Worm (Caenorhabditis elegans) whole organism, young adult: ENCODE data around the gene F41H10.3.

ENCODE experiments used
- B0035.1 ChIP-seq: sonication (generic microtip); optimal IDR thresholded peaks from 2 replicates; lab custom pipeline; 2016; ENCODE audit warnings: missing genetic modification characterization, mild to moderate bottlenecking, missing compliant biosample characterization, missing genotype, missing genetic modification reagents
- B0261.1 ChIP-seq: sonication (generic microtip); optimal IDR thresholded peaks from 2 replicates; lab custom pipeline; 2016; ENCODE audit warnings: mild to moderate bottlenecking, missing genetic modification characterization, moderate library complexity, missing compliant biosample characterization
- F22D6.2 ChIP-seq: sonication (generic microtip); optimal IDR thresholded peaks from 2 replicates; lab custom pipeline; 2016; ENCODE audit warnings: mild to moderate bottlenecking, missing genetic modification characterization, missing compliant biosample characterization
- F37B4.10 ChIP-seq: fragments of 200-800 bp; sonication (Bioruptor generic); IDR thresholded peaks from 2 replicates; pipeline ENCODE4 v1.3.6; 2022; ENCODE audit warnings: missing genetic modification characterization, missing compliant biosample characterization
- F52B5.7 ChIP-seq: sonication (generic microtip); optimal IDR thresholded peaks from 2 replicates; lab custom pipeline; 2016; ENCODE audit warnings: mild to moderate bottlenecking, missing genetic modification characterization, missing compliant biosample characterization
- F57C9.4 ChIP-seq: sonication (generic microtip); optimal IDR thresholded peaks from 2 replicates; lab custom pipeline; 2017; ENCODE audit warnings: mild to moderate bottlenecking, missing genetic modification characterization, missing compliant biosample characterization
- K11D2.4 ChIP-seq: fragments of 200-800 bp; sonication (Bioruptor generic); IDR thresholded peaks from 2 replicates; pipeline ENCODE4 v1.3.6; 2022; ENCODE audit warnings: missing genetic modification reagents, missing genetic modification characterization, missing compliant biosample characterization
- T07F8.4 ChIP-seq: sonication (generic microtip); optimal IDR thresholded peaks from 2 replicates; lab custom pipeline; 2016; ENCODE audit warnings: mild to moderate bottlenecking, missing genetic modification characterization, moderate library complexity, missing compliant biosample characterization
- T26A5.8 ChIP-seq: sonication (generic microtip); optimal IDR thresholded peaks from 2 replicates; lab custom pipeline; 2016; ENCODE audit warnings: missing genetic modification characterization, missing compliant biosample characterization
- Y56A3A.18 ChIP-seq: fragments of 200-800 bp; sonication (Bioruptor generic); IDR thresholded peaks from 2 replicates; pipeline ENCODE4 v1.3.6; 2022; ENCODE audit warnings: missing genetic modification reagents, missing genetic modification characterization, missing compliant biosample characterization
- Y95B8A.8 ChIP-seq: fragments of 200-800 bp; sonication (Bioruptor generic); IDR thresholded peaks from 2 replicates; pipeline ENCODE4 v1.3.6; 2022; ENCODE audit warnings: missing genetic modification reagents, missing genetic modification characterization, missing compliant biosample characterization
- ZK185.1 ChIP-seq: sonication (generic microtip); optimal IDR thresholded peaks from 2 replicates; lab custom pipeline; 2016; ENCODE audit warnings: mild to moderate bottlenecking, missing genetic modification characterization, missing compliant biosample characterization; ENCODE audit not compliant: poor library complexity, severe bottlenecking
- ama-1 ChIP-seq, 3 experiments: fragments of 150-350 bp in 1 of 3; sonication (generic microtip) in 2 of 3; optimal IDR thresholded peaks; 2 replicates each; lab custom pipeline; 2014 to 2018; ENCODE audit warnings: missing biosample characterization in 2 of 3, missing genetic modification characterization in 2 of 3, missing genetic modification reagents in 2 of 3
- aptf-3 ChIP-seq: fragments of 200-800 bp; sonication (Bioruptor generic); IDR thresholded peaks from 2 replicates; pipeline ENCODE4 v1.3.6; 2022; ENCODE audit warnings: missing genetic modification characterization, missing compliant biosample characterization
- attf-3 ChIP-seq: fragments of 200-800 bp; sonication (Bioruptor generic); conservative IDR thresholded peaks from 2 replicates; pipeline ENCODE4 v1.3.6; 2022; ENCODE audit warnings: missing genetic modification reagents, missing genetic modification characterization, missing compliant biosample characterization
- cebp-2 ChIP-seq: fragments of 200-800 bp; sonication (Bioruptor generic); IDR thresholded peaks from 2 replicates; pipeline ENCODE4 v1.3.6; 2022; ENCODE audit warnings: missing genetic modification characterization, missing compliant biosample characterization
- ceh-79 ChIP-seq: sonication (generic microtip); optimal IDR thresholded peaks from 2 replicates; lab custom pipeline; 2017; ENCODE audit warnings: mild to moderate bottlenecking, missing genetic modification characterization, missing compliant biosample characterization
- ceh-91 ChIP-seq: fragments of 200-800 bp; sonication (Bioruptor generic); IDR thresholded peaks from 2 replicates; pipeline ENCODE4 v1.3.6; 2022; ENCODE audit warnings: missing genetic modification reagents, missing genetic modification characterization, missing compliant biosample characterization
- chd-7 ChIP-seq: sonication (generic microtip); optimal IDR thresholded peaks from 2 replicates; lab custom pipeline; 2016; ENCODE audit warnings: mild to moderate bottlenecking, missing genetic modification characterization, moderate library complexity, missing compliant biosample characterization
- dpl-1 ChIP-seq: fragments of 150-350 bp; optimal IDR thresholded peaks from 2 replicates; lab custom pipeline; 2014; ENCODE audit warnings: missing biosample characterization, missing genetic modification reagents, missing genetic modification characterization
- efl-1 ChIP-seq: fragments of 150-350 bp; optimal IDR thresholded peaks from 2 replicates; lab custom pipeline; 2014; ENCODE audit warnings: missing biosample characterization, missing genetic modification reagents, missing genetic modification characterization
- ekl-4 ChIP-seq: fragments of 200-800 bp; sonication (Bioruptor generic); IDR thresholded peaks from 2 replicates; pipeline ENCODE4 v1.3.6; 2022; ENCODE audit warnings: missing genetic modification reagents, missing genetic modification characterization, missing compliant biosample characterization
- hlh-26 ChIP-seq: fragments of 200-800 bp; sonication (Bioruptor generic); conservative IDR thresholded peaks from 2 replicates; pipeline ENCODE4 v1.3.6; 2022; ENCODE audit warnings: missing genetic modification reagents, missing genetic modification characterization, missing compliant biosample characterization
- hmg-20 ChIP-seq: fragments of 200-800 bp; sonication (Bioruptor generic); IDR thresholded peaks from 2 replicates; pipeline ENCODE4 v1.3.6; 2022; ENCODE audit warnings: missing genetic modification reagents, missing genetic modification characterization, missing compliant biosample characterization
- hsf-1 ChIP-seq: fragments of 200-800 bp; sonication (Bioruptor generic); IDR thresholded peaks from 2 replicates; pipeline ENCODE4 v1.3.6; 2022; ENCODE audit warnings: missing genetic modification reagents, missing genetic modification characterization, missing compliant biosample characterization
- lag-1 ChIP-seq: fragments of 200-800 bp; sonication (Bioruptor generic); IDR thresholded peaks from 2 replicates; pipeline ENCODE4 v1.3.6; 2022; ENCODE audit warnings: missing genetic modification reagents, missing genetic modification characterization, missing compliant biosample characterization
- lir-1 ChIP-seq: fragments of 200-800 bp; sonication (Bioruptor generic); conservative IDR thresholded peaks from 2 replicates; pipeline ENCODE4 v1.3.6; 2022; ENCODE audit warnings: missing genetic modification reagents, missing genetic modification characterization, missing compliant biosample characterization
- lsl-1 ChIP-seq: fragments of 200-800 bp; sonication (Bioruptor generic); optimal IDR thresholded peaks from 2 replicates; lab custom pipeline; 2018; ENCODE audit warnings: mild to moderate bottlenecking, missing genetic modification characterization, moderate library complexity, missing compliant biosample characterization
- madf-3 ChIP-seq: fragments of 200-800 bp; sonication (Bioruptor generic); IDR thresholded peaks from 2 replicates; pipeline ENCODE4 v1.3.6; 2022; ENCODE audit warnings: missing genetic modification reagents, missing genetic modification characterization, missing compliant biosample characterization
- madf-6 ChIP-seq: fragments of 200-800 bp; sonication (Bioruptor generic); IDR thresholded peaks from 2 replicates; pipeline ENCODE4 v1.3.6; 2022; ENCODE audit warnings: missing genetic modification reagents, missing genetic modification characterization, missing compliant biosample characterization
- mel-28 ChIP-seq: sonication (generic microtip); optimal IDR thresholded peaks from 2 replicates; lab custom pipeline; 2016; ENCODE audit warnings: borderline replicate concordance, mild to moderate bottlenecking, missing genetic modification characterization, missing compliant biosample characterization
- mes-4 ChIP-seq: sonication (generic microtip); optimal IDR thresholded peaks from 2 replicates; lab custom pipeline; 2016; ENCODE audit warnings: missing genotype, missing genetic modification characterization, missing compliant biosample characterization
- mxl-1 ChIP-seq: sonication (generic microtip); optimal IDR thresholded peaks from 2 replicates; lab custom pipeline; 2016; ENCODE audit warnings: missing genetic modification characterization, missing compliant biosample characterization
- nfya-2 ChIP-seq: fragments of 200-800 bp; sonication (Bioruptor generic); IDR thresholded peaks from 2 replicates; pipeline ENCODE4 v1.3.6; 2022; ENCODE audit warnings: missing genetic modification reagents, missing genetic modification characterization, missing compliant biosample characterization
- nhr-27 ChIP-seq: fragments of 200-800 bp; sonication (Bioruptor generic); optimal IDR thresholded peaks from 2 replicates; lab custom pipeline; 2018; ENCODE audit warnings: mild to moderate bottlenecking, missing genetic modification characterization, moderate library complexity, missing compliant biosample characterization
- nhr-80 ChIP-seq: sonication (generic microtip); optimal IDR thresholded peaks from 2 replicates; lab custom pipeline; 2016; ENCODE audit warnings: missing genetic modification characterization, missing compliant biosample characterization
- nhr-90 ChIP-seq: sonication (generic microtip); optimal IDR thresholded peaks from 2 replicates; lab custom pipeline; 2016; ENCODE audit warnings: missing genotype, mild to moderate bottlenecking, missing genetic modification characterization, missing compliant biosample characterization
- rec-8 ChIP-seq, 2 experiments: sonication (generic microtip); optimal IDR thresholded peaks; 2 replicates each; lab custom pipeline; 2016; ENCODE audit warnings: mild to moderate bottlenecking in 2 of 2, missing genetic modification characterization in 2 of 2, missing genetic modification reagents in 2 of 2, missing genotype in 2 of 2, missing biosample characterization in 1 of 2, missing compliant biosample characterization in 1 of 2, moderate library complexity in 1 of 2
- repo-1 ChIP-seq: sonication (generic microtip); optimal IDR thresholded peaks from 2 replicates; lab custom pipeline; 2017; ENCODE audit warnings: mild to moderate bottlenecking, missing genetic modification characterization, missing compliant biosample characterization
- snpc-1.1 ChIP-seq: sonication (generic microtip); optimal IDR thresholded peaks from 2 replicates; lab custom pipeline; 2017; ENCODE audit warnings: missing genetic modification characterization, mild to moderate bottlenecking, missing compliant biosample characterization, antibody characterized with exemption, moderate library complexity, missing genotype, missing genetic modification reagents; ENCODE audit not compliant: insufficient read depth
- tbp1 ChIP-seq: fragments of 200-800 bp; sonication (Bioruptor generic); optimal IDR thresholded peaks from 2 replicates; lab custom pipeline; 2018; ENCODE audit warnings: mild to moderate bottlenecking, missing genetic modification characterization, missing compliant biosample characterization
- tbx-9 ChIP-seq: sonication (generic microtip); optimal IDR thresholded peaks from 2 replicates; lab custom pipeline; 2016; ENCODE audit warnings: borderline replicate concordance, missing genetic modification characterization, inconsistent platforms, missing compliant biosample characterization
- unc-62 ChIP-seq: fragments of 150-350 bp; optimal IDR thresholded peaks from 2 replicates; lab custom pipeline; 2014; ENCODE audit warnings: missing biosample characterization, missing genetic modification reagents, missing genetic modification characterization
- xnd-1 ChIP-seq: sonication (generic microtip); optimal IDR thresholded peaks from 2 replicates; lab custom pipeline; 2016; ENCODE audit warnings: missing genotype, missing genetic modification reagents, missing genetic modification characterization, missing compliant biosample characterization
- zfh-2 ChIP-seq: fragments of 200-800 bp; sonication (Bioruptor generic); conservative IDR thresholded peaks from 2 replicates; pipeline ENCODE4 v1.3.6; 2022; ENCODE audit warnings: missing genetic modification reagents, missing genetic modification characterization, missing compliant biosample characterization
- zim-3 ChIP-seq: sonication (generic microtip); optimal IDR thresholded peaks from 2 replicates; lab custom pipeline; 2017; ENCODE audit warnings: mild to moderate bottlenecking, missing genetic modification characterization, moderate library complexity, missing compliant biosample characterization
- ztf-18 ChIP-seq: sonication (generic microtip); optimal IDR thresholded peaks from 2 replicates; lab custom pipeline; 2016; ENCODE audit warnings: missing genotype, mild to moderate bottlenecking, missing genetic modification characterization, missing compliant biosample characterization
- ztf-25 ChIP-seq: fragments of 200-800 bp; sonication (Bioruptor generic); IDR thresholded peaks from 2 replicates; pipeline ENCODE4 v1.3.6; 2022; ENCODE audit warnings: missing genetic modification reagents, missing genetic modification characterization, missing compliant biosample characterization
- ztf-3 ChIP-seq: fragments of 200-800 bp; sonication (Bioruptor generic); optimal IDR thresholded peaks from 2 replicates; lab custom pipeline; 2018; ENCODE audit warnings: mild to moderate bottlenecking, missing genetic modification characterization, missing compliant biosample characterization

F41H10.3 gene

ce11 chrIV:5334518-5334917 lies 35.1 kb upstream of the F41H10.3 start (continued):
- no peak for TF ChIP-seq hlh-26 (GFP tag; lab: Robert Waterston, UW)
- TF ChIP-seq ama-1 (optimal IDR thresholded peaks at IDR 0.05; lab: Kevin White, UChicago), result no peak
- TF ChIP-seq ama-1 (GFP tag; optimal IDR thresholded peaks at IDR 0.05; lab: Kevin White, UChicago), result peak in 1 of 2 experiments; percentile 66
- no peak for TF ChIP-seq hsf-1 (GFP tag; lab: Robert Waterston, UW)
- TF ChIP-seq efl-1 (GFP tag; lab: Kevin White, UChicago), result no peak
- no peak for TF ChIP-seq ztf-25 (GFP tag; lab: Robert Waterston, UW)
- 0 out of 2 replicates have a peak, but pooled peaks have one; percentile 51 for TF ChIP-seq Y56A3A.18 (GFP tag; lab: Robert Waterston, UW)
- no peak for TF ChIP-seq chd-7 (tag; lab: Kevin White, UChicago)
- no peak for TF ChIP-seq lag-1 (GFP tag; lab: Robert Waterston, UW)
- no peak for TF ChIP-seq T07F8.4 (tag; lab: Kevin White, UChicago)
- TF ChIP-seq mxl-1 (tag; lab: Kevin White, UChicago), result no peak
- peak; percentile 77 for TF ChIP-seq B0261.1
- TF ChIP-seq hmg-20, result no peak
- no peak for TF ChIP-seq nhr-27 (tag; lab: Kevin White, UChicago)
- TF ChIP-seq lsl-1 (GFP tag; lab: Kevin White, UChicago), result no peak
- TF ChIP-seq madf-6, result no peak
- no peak for TF ChIP-seq B0035.1
- no peak for TF ChIP-seq Y95B8A.8 (GFP tag; lab: Robert Waterston, UW)
- no peak for TF ChIP-seq ztf-3 (GFP tag; lab: Kevin White, UChicago)
- TF ChIP-seq zim-3, result no peak
- peak in 1 of 2 experiments; percentile 18 for TF ChIP-seq rec-8 (tag; optimal IDR thresholded peaks at IDR 0.05; lab: Kevin White, UChicago)
- no peak for TF ChIP-seq unc-62
- TF ChIP-seq mel-28 (tag; lab: Kevin White, UChicago), result no peak
- TF ChIP-seq F52B5.7 (tag; lab: Kevin White, UChicago), result no peak
- TF ChIP-seq K11D2.4 (GFP tag; lab: Robert Waterston, UW), result peak; percentile 69; the same call in 1 of the 2 replicates
- no peak for TF ChIP-seq nhr-90 (tag; lab: Kevin White, UChicago)
- no peak for TF ChIP-seq aptf-3
- no peak for TF ChIP-seq zfh-2 (GFP tag; lab: Robert Waterston, UW)
- peak; percentile 55 for TF ChIP-seq ztf-18 (tag; lab: Kevin White, UChicago)
- TF ChIP-seq F22D6.2 (tag; lab: Kevin White, UChicago), result no peak
- no peak for TF ChIP-seq ceh-79 (tag; lab: Kevin White, UChicago)
- no peak for TF ChIP-seq dpl-1 (GFP tag; lab: Kevin White, UChicago)
- TF ChIP-seq tbp1, result peak; percentile 96
- TF ChIP-seq nfya-2 (GFP tag; lab: Robert Waterston, UW), result no peak
- peak; percentile 35 for TF ChIP-seq repo-1
- TF ChIP-seq xnd-1 (tag; lab: Kevin White, UChicago), result no peak
- peak; percentile 42 for TF ChIP-seq snpc-1.1 (tag; lab: Kevin White, UChicago)
- TF ChIP-seq ekl-4 (GFP tag; lab: Robert Waterston, UW), result no peak
- peak; percentile 24 for TF ChIP-seq nhr-80
- no peak for TF ChIP-seq T26A5.8 (tag; lab: Kevin White, UChicago)
- TF ChIP-seq cebp-2 (GFP tag; lab: Robert Waterston, UW), result no peak
- TF ChIP-seq F57C9.4 (tag; lab: Kevin White, UChicago), result no peak
- TF ChIP-seq mes-4, result no peak
- TF ChIP-seq madf-3 (GFP tag; lab: Robert Waterston, UW), result no peak
- 0 out of 2 replicates have a peak, but pooled peaks have one; percentile 33 for TF ChIP-seq attf-3 (GFP tag; lab: Robert Waterston, UW)
- TF ChIP-seq tbx-9 (tag; lab: Kevin White, UChicago), result no peak
- TF ChIP-seq F37B4.10 (GFP tag; lab: Robert Waterston, UW), result no peak
- TF ChIP-seq ceh-91 (GFP tag; lab: Robert Waterston, UW), result no peak
- TF ChIP-seq ZK185.1 (tag; lab: Kevin White, UChicago), result peak; percentile 87
- no peak for TF ChIP-seq lir-1 (GFP tag; lab: Robert Waterston, UW)
